Fruit fly (Drosophila melanogaster) whole organism, pupa: ENCODE data around the gene CG6015.

Experiments used
- CG10348 ChIP-seq: fragments of 200-800 bp; sonication (Bioruptor generic); IDR thresholded peaks from 2 replicates; pipeline ENCODE4 v1.3.6; 2022; ENCODE audit warnings: missing biosample characterization, missing genetic modification characterization
- CG12605 ChIP-seq: fragments of 200-800 bp; sonication (Bioruptor generic); IDR thresholded peaks from 2 replicates; pipeline ENCODE4 v1.3.6; 2022; ENCODE audit warnings: missing biosample characterization, missing genetic modification characterization
- CG13204 ChIP-seq: fragments of 200-800 bp; sonication (Bioruptor generic); optimal IDR thresholded peaks from 2 replicates; lab custom pipeline; 2018; ENCODE audit warnings: missing biosample characterization, mild to moderate bottlenecking, missing genetic modification characterization, moderate library complexity
- CG14655 ChIP-seq: fragments of 200-800 bp; sonication (Bioruptor generic); optimal IDR thresholded peaks from 3 replicates; lab custom pipeline; 2017; ENCODE audit warnings: mild to moderate bottlenecking, missing biosample characterization, missing genetic modification reagents, missing genetic modification characterization
- CG15710 ChIP-seq: fragments of 200-800 bp; sonication (Bioruptor generic); optimal IDR thresholded peaks from 2 replicates; lab custom pipeline; 2018; ENCODE audit warnings: missing biosample characterization, mild to moderate bottlenecking, missing genetic modification characterization, moderate library complexity
- CG17806 ChIP-seq: fragments of 200-800 bp; sonication (Bioruptor generic); optimal IDR thresholded peaks from 2 replicates; lab custom pipeline; 2018; ENCODE audit warnings: missing biosample characterization, mild to moderate bottlenecking, missing genetic modification characterization, moderate library complexity
- CG32121 ChIP-seq: fragments of 200-800 bp; sonication (Bioruptor generic); IDR thresholded peaks from 2 replicates; pipeline ENCODE4 v1.3.6; 2022; ENCODE audit warnings: missing biosample characterization, missing genetic modification characterization
- CG34367 ChIP-seq: fragments of 200-800 bp; sonication (Bioruptor generic); optimal IDR thresholded peaks from 2 replicates; lab custom pipeline; 2018; ENCODE audit warnings: missing biosample characterization, mild to moderate bottlenecking, missing genetic modification characterization
- CG4496 ChIP-seq: fragments of 200-800 bp; sonication (Bioruptor generic); IDR thresholded peaks from 3 replicates; pipeline ENCODE4 v1.3.6; 2022; ENCODE audit warnings: missing biosample characterization, missing genetic modification characterization
- CG8159 ChIP-seq: fragments of 200-800 bp; sonication (Bioruptor generic); optimal IDR thresholded peaks from 3 replicates; lab custom pipeline; 2018; ENCODE audit warnings: missing biosample characterization, mild to moderate bottlenecking, missing genetic modification characterization, moderate library complexity
- CG8301 ChIP-seq: fragments of 200-800 bp; sonication (Bioruptor generic); optimal IDR thresholded peaks from 2 replicates; lab custom pipeline; 2018; ENCODE audit warnings: missing biosample characterization, mild to moderate bottlenecking, missing genetic modification characterization
- CG9948 ChIP-seq: fragments of 200-800 bp; sonication (Bioruptor generic); optimal IDR thresholded peaks from 2 replicates; lab custom pipeline; 2018; ENCODE audit warnings: missing biosample characterization, mild to moderate bottlenecking, missing genetic modification characterization, moderate library complexity
- D1 ChIP-seq: fragments of 200-800 bp; sonication (Bioruptor generic); optimal IDR thresholded peaks from 2 replicates; lab custom pipeline; 2018; ENCODE audit warnings: missing biosample characterization, mild to moderate bottlenecking, missing genetic modification characterization, moderate library complexity
- EcR ChIP-seq: fragments of 200-800 bp; sonication (Bioruptor generic); optimal IDR thresholded peaks from 3 replicates; lab custom pipeline; 2019; ENCODE audit warnings: missing biosample characterization, missing genetic modification characterization, mild to moderate bottlenecking, moderate library complexity, missing genetic modification reagents
- Ets98B ChIP-seq: fragments of 200-800 bp; sonication (Bioruptor generic); IDR thresholded peaks from 2 replicates; pipeline ENCODE4 v1.3.6; 2022; ENCODE audit warnings: missing biosample characterization, missing genetic modification characterization
- Pif1A ChIP-seq: fragments of 200-800 bp; sonication (Bioruptor generic); optimal IDR thresholded peaks from 3 replicates; lab custom pipeline; 2016; ENCODE audit warnings: missing biosample characterization, missing genetic modification characterization
- Pif1B ChIP-seq: fragments of 200-800 bp; sonication (Bioruptor generic); optimal IDR thresholded peaks from 3 replicates; lab custom pipeline; 2016; ENCODE audit warnings: missing biosample characterization, missing genetic modification characterization
- Snoo ChIP-seq: fragments of 200-800 bp; sonication (Bioruptor generic); optimal IDR thresholded peaks from 3 replicates; lab custom pipeline; 2017; ENCODE audit warnings: missing biosample characterization, mild to moderate bottlenecking, missing genetic modification characterization, inconsistent platforms
- fd96Ca ChIP-seq: fragments of 200-800 bp; sonication (Bioruptor generic); IDR thresholded peaks from 3 replicates; pipeline ENCODE4 v1.3.6; 2022; ENCODE audit warnings: missing biosample characterization, missing genetic modification characterization
- gl ChIP-seq: fragments of 200-800 bp; sonication (Bioruptor generic); optimal IDR thresholded peaks from 2 replicates; lab custom pipeline; 2018; ENCODE audit warnings: missing biosample characterization, mild to moderate bottlenecking, missing genetic modification characterization
- rn ChIP-seq: fragments of 200-800 bp; sonication (Bioruptor generic); IDR thresholded peaks from 2 replicates; pipeline ENCODE4 v1.3.6; 2022; ENCODE audit warnings: missing biosample characterization, missing genetic modification characterization

The CG6015 gene

dm6 chr3R:22025320-22025719 lies 8.8 kb downstream of the CG6015 start, which contains the start of gene CG6028:
Gene CG6028, minus strand, starts transcription at chr3R:22025506.
- TF ChIP-seq CG12605 (GFP tag; lab: Robert Waterston, UW) (no peak), rn (GFP tag; lab: Robert Waterston, UW) (no peak), D1 (tag; lab: Kevin White, UChicago) (no peak), Snoo (tag; lab: Kevin White, UChicago) (peak; percentile 14), CG17806 (tag; lab: Kevin White, UChicago) (peak; percentile 6), CG4496 (GFP tag; lab: Robert Waterston, UW) (peak; percentile 40; the same call in 1 of the 3 replicates), Ets98B (GFP tag; lab: Robert Waterston, UW) (peak; percentile 28; the same call in 1 of the 2 replicates), CG8301 (tag; lab: Kevin White, UChicago) (no peak)
- TF ChIP-seq, all 21 proteins: peak for 4

- peak; percentile 20 for TF ChIP-seq CG15710 (tag; lab: Kevin White, UChicago)
- TF ChIP-seq Snoo (tag; lab: Kevin White, UChicago) = no peak
- TF ChIP-seq Pif1B (GFP tag; lab: Kevin White, UChicago) = no peak
- TF ChIP-seq CG4496 (GFP tag; lab: Robert Waterston, UW) = peak; percentile 26; the same call in 1 of the 3 replicates
- TF ChIP-seq CG9948 = no peak
- peak; percentile 8 for TF ChIP-seq CG34367 (tag; lab: Kevin White, UChicago)
- no peak for TF ChIP-seq Pif1A (GFP tag; lab: Kevin White, UChicago)
- TF ChIP-seq rn (GFP tag; lab: Robert Waterston, UW) = no peak
- peak; percentile 32 for TF ChIP-seq CG8159 (tag; lab: Kevin White, UChicago)
These were observed 11.0 kb downstream of the CG6015 start, which contains the start of the genes Mitofilin and mRpL35 for dm6 chr3R:22023041-22023626. Gene Mitofilin, minus strand, starts transcription at chr3R:22023335. Gene mRpL35, plus strand, starts transcription at chr3R:22023527.

DNA sequence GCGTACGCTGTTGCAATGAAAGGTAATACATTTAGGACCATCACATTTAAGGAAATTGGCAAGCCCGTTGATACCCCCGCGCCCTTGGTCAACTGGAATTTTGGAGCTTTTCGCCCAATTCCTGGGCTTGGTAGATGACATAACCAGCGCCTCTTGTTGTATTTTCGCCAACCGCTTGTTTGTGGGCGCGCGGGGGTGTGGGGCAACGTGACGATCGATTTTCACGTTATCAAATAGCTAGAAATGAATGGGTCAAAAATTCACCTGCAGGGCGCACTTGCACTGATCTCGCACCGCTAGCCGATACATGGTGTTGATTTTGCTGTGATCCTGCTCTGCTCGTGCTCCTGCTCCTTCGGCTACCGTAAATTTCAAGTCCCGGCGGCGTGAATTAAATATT lies 11.5 kb downstream of the CG6015 start:
- no peak for TF ChIP-seq Pif1A (GFP tag; lab: Kevin White, UChicago)
- TF ChIP-seq CG14655 = no peak
- no peak for TF ChIP-seq CG13204
- TF ChIP-seq CG32121 (GFP tag; lab: Robert Waterston, UW) = no peak
- TF ChIP-seq D1 (tag; lab: Kevin White, UChicago) = no peak
- no peak for TF ChIP-seq CG8159 (tag; lab: Kevin White, UChicago)
- TF ChIP-seq CG12605 (GFP tag; lab: Robert Waterston, UW) = no peak
- no peak for TF ChIP-seq CG9948
- no peak for TF ChIP-seq CG15710 (tag; lab: Kevin White, UChicago)

DNA sequence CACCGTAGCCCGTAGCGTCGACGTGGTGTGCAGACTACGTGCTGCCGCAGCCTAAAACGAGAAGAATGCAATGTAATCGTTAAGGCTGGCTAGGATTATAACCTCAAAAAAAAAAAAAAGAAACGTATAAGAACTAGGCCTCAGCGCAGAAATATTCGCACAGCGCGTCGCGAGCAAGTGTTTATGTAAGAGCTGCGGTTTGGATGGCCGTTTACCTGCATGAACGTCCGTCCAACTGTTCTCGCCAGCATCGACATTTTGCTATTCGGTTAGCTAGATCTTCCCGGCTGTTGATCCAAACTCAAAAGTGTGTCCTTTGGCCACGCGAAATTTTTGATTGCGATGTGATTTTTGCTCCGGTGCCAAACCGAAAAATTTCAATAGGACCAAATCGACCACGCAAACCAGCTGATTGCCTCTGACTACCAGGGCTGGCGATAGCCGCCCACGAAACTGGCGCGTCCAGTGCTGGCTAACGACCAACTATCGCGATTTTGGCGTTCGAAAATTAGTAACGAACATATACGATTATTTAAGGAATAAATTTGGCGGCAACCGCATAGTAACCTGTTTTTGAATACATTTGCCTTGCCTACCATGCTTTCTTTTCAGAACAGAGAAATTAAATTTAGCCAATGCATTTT lies 15.2 kb downstream of the CG6015 start, which contains the start of gene Idh3b:
Idh3b (minus strand) TSS at position 606 of the 644 bp plus-strand sequence.
- no peak for TF ChIP-seq CG13204
- no peak for TF ChIP-seq CG32121 (GFP tag; lab: Robert Waterston, UW)
- no peak for TF ChIP-seq EcR
- no peak for TF ChIP-seq gl (tag; lab: Kevin White, UChicago)
- TF ChIP-seq CG15710 (tag; lab: Kevin White, UChicago) = peak; percentile 29
- TF ChIP-seq Pif1B (GFP tag; lab: Kevin White, UChicago) = no peak
- TF ChIP-seq Pif1A (GFP tag; lab: Kevin White, UChicago) = no peak
- TF ChIP-seq CG10348 (GFP tag; lab: Robert Waterston, UW) = no peak
- TF ChIP-seq CG17806 (tag; lab: Kevin White, UChicago) = no peak
- no peak for TF ChIP-seq CG8159 (tag; lab: Kevin White, UChicago)
- no peak; the same call in 1 of the 2 replicates for TF ChIP-seq Ets98B (GFP tag; lab: Robert Waterston, UW)
- TF ChIP-seq CG14655 = no peak
- no peak for TF ChIP-seq CG12605 (GFP tag; lab: Robert Waterston, UW)
- peak; percentile 69 for TF ChIP-seq CG4496 (GFP tag; lab: Robert Waterston, UW)
- TF ChIP-seq D1 (tag; lab: Kevin White, UChicago) = no peak
- 0 out of 2 replicates have a peak, but pooled peaks have one; percentile 27 for TF ChIP-seq rn (GFP tag; lab: Robert Waterston, UW)
- no peak for TF ChIP-seq fd96Ca
- TF ChIP-seq CG8301 (tag; lab: Kevin White, UChicago) = no peak
- TF ChIP-seq CG34367 (tag; lab: Kevin White, UChicago) = no peak
- TF ChIP-seq Snoo (tag; lab: Kevin White, UChicago) = peak; percentile 43
- no peak for TF ChIP-seq CG9948

DNA sequence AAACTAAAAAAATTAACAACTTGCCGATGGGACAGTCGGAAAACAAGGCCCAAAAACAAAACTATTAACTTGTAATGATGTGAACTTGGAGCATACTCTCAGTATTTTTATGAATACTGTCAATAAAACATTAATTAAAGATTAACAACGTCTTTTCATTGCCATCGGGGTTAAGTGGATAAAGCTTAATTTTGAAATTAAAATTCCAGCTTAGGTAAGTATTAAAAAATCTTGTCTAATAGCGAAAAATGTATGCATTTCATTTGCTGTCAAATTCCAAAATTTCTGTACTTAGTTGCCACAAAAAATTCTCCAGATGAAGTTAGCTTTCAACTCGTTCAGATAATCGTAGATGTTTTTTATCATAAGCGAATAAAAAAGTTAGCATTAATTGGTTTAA lies 19.7 kb downstream of the CG6015 start, which contains the start of gene Theg:
Theg (plus strand) TSS at position 301 of the 400 bp plus-strand sequence.
- TF ChIP-seq Pif1A (GFP tag; lab: Kevin White, UChicago) (no peak), CG8301 (tag; lab: Kevin White, UChicago) (no peak), fd96Ca (no peak), Pif1B (GFP tag; lab: Kevin White, UChicago) (no peak), CG17806 (tag; lab: Kevin White, UChicago) (no peak), CG9948 (no peak), CG12605 (GFP tag; lab: Robert Waterston, UW) (no peak), gl (tag; lab: Kevin White, UChicago) (no peak), Ets98B (GFP tag; lab: Robert Waterston, UW) (no peak), Snoo (tag; lab: Kevin White, UChicago) (no peak), CG10348 (GFP tag; lab: Robert Waterston, UW) (no peak), CG8159 (tag; lab: Kevin White, UChicago) (no peak)
